Worm (Caenorhabditis elegans): Measurements from ENCODE around the gene srsx-30.

DNA sequence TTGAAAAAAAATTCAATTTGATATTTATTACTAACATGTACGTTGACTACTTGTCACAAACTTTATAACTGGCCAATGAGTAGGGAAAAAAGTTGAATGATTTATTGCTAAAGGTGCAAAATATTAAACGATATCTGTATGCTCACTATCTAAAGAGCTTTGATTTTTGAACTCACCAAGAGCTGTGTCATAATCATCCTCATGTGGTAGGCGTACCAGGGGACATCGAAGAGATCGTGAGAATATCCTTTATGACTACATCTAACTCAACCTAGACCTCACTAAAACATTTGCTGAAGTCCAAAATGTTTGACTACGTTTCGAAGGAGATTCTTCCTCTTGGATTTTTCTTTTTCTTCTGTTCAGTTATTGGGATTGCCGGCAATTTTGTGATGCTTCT lies 6.3 kb upstream of the srsx-30 start, which contains the start of gene srsx-28:
- TF ChIP-seq pat-9 (tag; optimal IDR thresholded peaks at IDR 0.05) (no peak), tbx-2 (tag; optimal IDR thresholded peaks at IDR 0.05) (no peak), dve-1 (tag; optimal IDR thresholded peaks at IDR 0.05) (no peak), rnt-1 (tag; optimal IDR thresholded peaks at IDR 0.05) (no peak), pqm-1 (tag; optimal IDR thresholded peaks at IDR 0.05) (no peak), fkh-10 (GFP tag; optimal IDR thresholded peaks at IDR 0.05) (no peak), pha-4 (tag; optimal IDR thresholded peaks at IDR 0.05) (no peak), odd-2 (tag; optimal IDR thresholded peaks at IDR 0.05) (no peak), sox-4 (tag; optimal IDR thresholded peaks at IDR 0.05) (no peak), ceh-30 (tag; optimal IDR thresholded peaks at IDR 0.05) (no peak), mec-3 (tag; optimal IDR thresholded peaks at IDR 0.05; ENCODE audit: borderline replicate concordance) (no peak), ceh-22 (tag; optimal IDR thresholded peaks at IDR 0.05) (no peak)
